Fruit fly (Drosophila melanogaster) whole organism, embryonic: Measurements from ENCODE around the gene CG6791.
A peak's percentile ranks its signal among the peaks of the same experiment; 100 is the strongest.

ENCODE experiments used
- Antp ChIP-seq: fragments of 200-800 bp; sonication (Bioruptor generic); optimal IDR thresholded peaks from 3 replicates; lab custom pipeline; 2016; ENCODE audit warnings: missing biosample characterization, missing genetic modification characterization
- BtbVII ChIP-seq: fragments of 200-800 bp; sonication (Bioruptor generic); optimal IDR thresholded peaks from 3 replicates; lab custom pipeline; 2017; ENCODE audit warnings: missing biosample characterization, mild to moderate bottlenecking, missing genetic modification characterization
- CG10209 ChIP-seq: fragments of 200-800 bp; sonication (Bioruptor generic); optimal IDR thresholded peaks from 3 replicates; lab custom pipeline; 2017; ENCODE audit warnings: missing biosample characterization, mild to moderate bottlenecking, missing genetic modification characterization, missing genetic modification reagents
- CG11398 ChIP-seq: fragments of 200-800 bp; sonication (Bioruptor generic); optimal IDR thresholded peaks from 2 replicates; lab custom pipeline; 2016; ENCODE audit warnings: missing biosample characterization, missing genetic modification characterization
- CG11456 ChIP-seq: fragments of 200-800 bp; sonication (Bioruptor generic); IDR thresholded peaks from 3 replicates; pipeline ENCODE4 v1.3.6; 2022; ENCODE audit warnings: missing biosample characterization, missing genetic modification characterization
- CG11504 ChIP-seq: fragments of 200-800 bp; sonication (Bioruptor generic); optimal IDR thresholded peaks from 3 replicates; lab custom pipeline; 2019; ENCODE audit warnings: missing biosample characterization, mild to moderate bottlenecking, missing genetic modification characterization, moderate library complexity
- CG12236 ChIP-seq: fragments of 200-800 bp; sonication (Bioruptor generic); optimal IDR thresholded peaks from 2 replicates; lab custom pipeline; 2016; ENCODE audit warnings: missing biosample characterization, missing genetic modification characterization
- CG12744 ChIP-seq: fragments of 200-800 bp; sonication (Bioruptor generic); optimal IDR thresholded peaks from 2 replicates; lab custom pipeline; 2016; ENCODE audit warnings: missing biosample characterization, missing genetic modification characterization
- CG14050 ChIP-seq: fragments of 200-800 bp; sonication (Bioruptor generic); IDR thresholded peaks from 3 replicates; pipeline ENCODE4 v1.3.6; 2022; ENCODE audit warnings: missing biosample characterization, missing genetic modification characterization
- CG14667 ChIP-seq: fragments of 200-800 bp; sonication (Bioruptor generic); IDR thresholded peaks from 2 replicates; pipeline ENCODE4 v1.3.6; 2022; ENCODE audit warnings: missing biosample characterization, missing genetic modification characterization
- CG1529 ChIP-seq: fragments of 200-800 bp; sonication (Bioruptor generic); optimal IDR thresholded peaks from 3 replicates; lab custom pipeline; 2018; ENCODE audit warnings: missing biosample characterization, missing genetic modification characterization
- CG1602 ChIP-seq: fragments of 200-800 bp; sonication (Bioruptor generic); optimal IDR thresholded peaks from 3 replicates; lab custom pipeline; 2016; ENCODE audit warnings: missing biosample characterization, missing genetic modification characterization
- CG1792 ChIP-seq: fragments of 200-800 bp; sonication (Bioruptor generic); optimal IDR thresholded peaks from 2 replicates; lab custom pipeline; 2016; ENCODE audit warnings: missing biosample characterization, missing genetic modification characterization
- CG2120 ChIP-seq: fragments of 200-800 bp; sonication (Bioruptor generic); optimal IDR thresholded peaks from 3 replicates; lab custom pipeline; 2016; ENCODE audit warnings: missing biosample characterization, missing genetic modification characterization
- CG2712 ChIP-seq: fragments of 200-800 bp; optimal IDR thresholded peaks from 3 replicates; lab custom pipeline; 2019; ENCODE audit warnings: missing biosample characterization, mild to moderate bottlenecking, missing genetic modification characterization, moderate library complexity
- CG31365 ChIP-seq: fragments of 200-800 bp; sonication (Bioruptor generic); optimal IDR thresholded peaks from 2 replicates; lab custom pipeline; 2018; ENCODE audit warnings: missing biosample characterization, mild to moderate bottlenecking, missing genetic modification characterization
- CG34376 ChIP-seq: fragments of 200-800 bp; sonication (Bioruptor generic); optimal IDR thresholded peaks from 2 replicates; lab custom pipeline; 2018; ENCODE audit warnings: missing biosample characterization, mild to moderate bottlenecking, missing genetic modification characterization
- CG42726 ChIP-seq: fragments of 200-800 bp; sonication (Bioruptor generic); IDR thresholded peaks from 2 replicates; pipeline ENCODE4 v1.3.6; 2022; ENCODE audit warnings: missing biosample characterization, missing genetic modification characterization; ENCODE audit not compliant: partially characterized antibody
- CG4707 ChIP-seq: fragments of 200-800 bp; sonication (Bioruptor generic); optimal IDR thresholded peaks from 2 replicates; lab custom pipeline; 2018; ENCODE audit warnings: missing biosample characterization, mild to moderate bottlenecking, missing genetic modification characterization, moderate library complexity
- CG6689 ChIP-seq: fragments of 200-800 bp; sonication (Bioruptor generic); IDR thresholded peaks from 2 replicates; pipeline ENCODE4 v1.3.6; 2022; ENCODE audit warnings: missing biosample characterization, missing genetic modification characterization
- Camta ChIP-seq: fragments of 200-800 bp; sonication (Bioruptor generic); optimal IDR thresholded peaks from 2 replicates; lab custom pipeline; 2016; ENCODE audit warnings: missing biosample characterization, missing genetic modification characterization
- Dbx ChIP-seq: fragments of 200-800 bp; sonication (Bioruptor generic); IDR thresholded peaks from 3 replicates; pipeline ENCODE4 v1.3.6; 2022; ENCODE audit warnings: missing biosample characterization, missing genetic modification characterization
- Dll ChIP-seq: fragments of 200-800 bp; sonication (Bioruptor generic); IDR thresholded peaks from 4 replicates; pipeline ENCODE4 v1.3.6; 2022; ENCODE audit warnings: missing biosample characterization, missing genetic modification characterization; ENCODE audit not compliant: partially characterized antibody
- HLHmδ ChIP-seq: fragments of 200-800 bp; sonication (Bioruptor generic); optimal IDR thresholded peaks from 2 replicates; lab custom pipeline; 2018; ENCODE audit warnings: missing biosample characterization, mild to moderate bottlenecking, missing genetic modification characterization, moderate library complexity
- MESR4 ChIP-seq: fragments of 200-800 bp; sonication (Bioruptor generic); optimal IDR thresholded peaks from 2 replicates; lab custom pipeline; 2018; ENCODE audit warnings: missing biosample characterization, mild to moderate bottlenecking, missing genetic modification characterization, moderate library complexity
- NC2α ChIP-seq: fragments of 200-800 bp; sonication (Bioruptor generic); optimal IDR thresholded peaks from 2 replicates; lab custom pipeline; 2016; ENCODE audit warnings: missing biosample characterization, missing genetic modification characterization
- Nf-YB ChIP-seq: fragments of 200-800 bp; sonication (Bioruptor generic); optimal IDR thresholded peaks from 3 replicates; lab custom pipeline; 2019; ENCODE audit warnings: missing biosample characterization, mild to moderate bottlenecking, missing genetic modification characterization, moderate library complexity
- Oli ChIP-seq: fragments of 200-800 bp; sonication (Bioruptor generic); optimal IDR thresholded peaks from 2 replicates; lab custom pipeline; 2018; ENCODE audit warnings: missing biosample characterization, mild to moderate bottlenecking, missing genetic modification characterization, moderate library complexity
- Poxn ChIP-seq: fragments of 200-800 bp; sonication (Bioruptor generic); IDR thresholded peaks from 2 replicates; pipeline ENCODE4 v1.3.6; 2022; ENCODE audit warnings: missing biosample characterization, missing genetic modification characterization
- Sry-β ChIP-seq: fragments of 200-800 bp; sonication (Bioruptor generic); optimal IDR thresholded peaks from 2 replicates; lab custom pipeline; 2018; ENCODE audit warnings: missing biosample characterization, mild to moderate bottlenecking, missing genetic modification characterization, moderate library complexity
- Stat92E ChIP-seq, 3 experiments: fragments of >200 bp in 2 of 3; fragments of 200-800 bp in 1 of 3; sonication (Bioruptor generic) in 1 of 3; optimal IDR thresholded peaks; 2 replicates each; lab custom pipeline; 2017 to 2019; ENCODE audit warnings: missing biosample characterization in 3 of 3, missing genetic modification characterization in 3 of 3, mild to moderate bottlenecking in 1 of 3, moderate library complexity in 1 of 3
- TFAM ChIP-seq: fragments of 200-800 bp; sonication (Bioruptor generic); optimal IDR thresholded peaks from 2 replicates; lab custom pipeline; 2017; ENCODE audit warnings: missing biosample characterization, missing genetic modification characterization, inconsistent platforms
- Tbp ChIP-seq: fragments of >200 bp; optimal IDR thresholded peaks from 2 replicates; lab custom pipeline; 2018; ENCODE audit warnings: missing biosample characterization, missing genetic modification characterization
- bab2 ChIP-seq: fragments of 200-800 bp; sonication (Bioruptor generic); optimal IDR thresholded peaks from 2 replicates; lab custom pipeline; 2016; ENCODE audit warnings: missing biosample characterization, missing genetic modification characterization
- bcd ChIP-seq: fragments of 200-800 bp; sonication (Bioruptor generic); optimal IDR thresholded peaks from 2 replicates; lab custom pipeline; 2017; ENCODE audit warnings: missing biosample characterization, mild to moderate bottlenecking, missing genetic modification characterization
- chif ChIP-seq, 2 experiments: fragments of 200-800 bp; sonication (Bioruptor generic); optimal IDR thresholded peaks; 3 replicates each; lab custom pipeline; 2016; ENCODE audit warnings: missing biosample characterization in 2 of 2, missing genetic modification characterization in 2 of 2
- da ChIP-seq: fragments of 200-800 bp; sonication (Bioruptor generic); optimal IDR thresholded peaks from 2 replicates; lab custom pipeline; 2016; ENCODE audit warnings: missing biosample characterization, missing genetic modification characterization
- dan ChIP-seq: fragments of 200-800 bp; sonication (Bioruptor generic); IDR thresholded peaks from 2 replicates; pipeline ENCODE4 v1.3.6; 2022; ENCODE audit warnings: missing biosample characterization, missing genetic modification characterization
- emc ChIP-seq: fragments of 200-800 bp; sonication (Bioruptor generic); optimal IDR thresholded peaks from 2 replicates; lab custom pipeline; 2016; ENCODE audit warnings: missing biosample characterization, missing genetic modification characterization
- fru ChIP-seq: fragments of >200 bp; optimal IDR thresholded peaks from 2 replicates; lab custom pipeline; 2017
- gro ChIP-seq: fragments of 200-800 bp; sonication (Bioruptor generic); optimal IDR thresholded peaks from 2 replicates; lab custom pipeline; 2016; ENCODE audit warnings: missing biosample characterization, missing genetic modification characterization
- ham ChIP-seq: fragments of 200-800 bp; sonication (Bioruptor generic); IDR thresholded peaks from 2 replicates; pipeline ENCODE4 v1.3.6; 2022; ENCODE audit warnings: missing biosample characterization, missing genetic modification characterization
- her ChIP-seq: fragments of 200-800 bp; sonication (Bioruptor generic); optimal IDR thresholded peaks from 2 replicates; lab custom pipeline; 2016; ENCODE audit warnings: missing biosample characterization, missing genetic modification characterization
- hth ChIP-seq: fragments of >200 bp; optimal IDR thresholded peaks from 2 replicates; lab custom pipeline; 2017; ENCODE audit warnings: inconsistent platforms
- knrl ChIP-seq: fragments of 200-800 bp; sonication (Bioruptor generic); IDR thresholded peaks from 3 replicates; pipeline ENCODE4 v1.3.6; 2022; ENCODE audit warnings: missing biosample characterization, missing genetic modification characterization; ENCODE audit not compliant: partially characterized antibody
- lab ChIP-seq: fragments of 200-800 bp; sonication (Bioruptor generic); optimal IDR thresholded peaks from 3 replicates; lab custom pipeline; 2017; ENCODE audit warnings: missing biosample characterization, missing genetic modification characterization, mild to moderate bottlenecking, moderate library complexity, missing genetic modification reagents
- odd ChIP-seq: fragments of 200-800 bp; sonication (Bioruptor generic); optimal IDR thresholded peaks from 2 replicates; lab custom pipeline; 2017; ENCODE audit warnings: missing biosample characterization, mild to moderate bottlenecking, missing genetic modification characterization
- prd ChIP-seq, 3 experiments: fragments of >200 bp in 2 of 3; fragments of 200-800 bp in 1 of 3; sonication (Bioruptor generic) in 1 of 3; optimal IDR thresholded peaks in 2 of 3; IDR thresholded peaks in 1 of 3; 2 replicates in 2 of 3; 3 replicates in 1 of 3; pipeline versions ENCODE4 v1.3.6 to Lab custom; 2017 to 2022; ENCODE audit warnings: missing biosample characterization in 1 of 3, missing genetic modification characterization in 1 of 3
- pzg ChIP-seq: fragments of 200-800 bp; sonication (Bioruptor generic); optimal IDR thresholded peaks from 3 replicates; lab custom pipeline; 2018; ENCODE audit warnings: missing biosample characterization, mild to moderate bottlenecking, missing genetic modification characterization, moderate library complexity
- rib ChIP-seq: fragments of 200-800 bp; sonication (Bioruptor generic); IDR thresholded peaks from 2 replicates; pipeline ENCODE4 v1.3.6; 2022; ENCODE audit warnings: missing biosample characterization, missing genetic modification characterization
- ssp ChIP-seq: fragments of 200-800 bp; sonication (Bioruptor generic); IDR thresholded peaks from 2 replicates; pipeline ENCODE4 v1.3.6; 2022; ENCODE audit warnings: missing biosample characterization, missing genetic modification characterization
- tx ChIP-seq: fragments of 200-800 bp; sonication (Bioruptor generic); optimal IDR thresholded peaks from 2 replicates; lab custom pipeline; 2016; ENCODE audit warnings: missing biosample characterization, missing genetic modification characterization

CG6791 gene

DNA sequence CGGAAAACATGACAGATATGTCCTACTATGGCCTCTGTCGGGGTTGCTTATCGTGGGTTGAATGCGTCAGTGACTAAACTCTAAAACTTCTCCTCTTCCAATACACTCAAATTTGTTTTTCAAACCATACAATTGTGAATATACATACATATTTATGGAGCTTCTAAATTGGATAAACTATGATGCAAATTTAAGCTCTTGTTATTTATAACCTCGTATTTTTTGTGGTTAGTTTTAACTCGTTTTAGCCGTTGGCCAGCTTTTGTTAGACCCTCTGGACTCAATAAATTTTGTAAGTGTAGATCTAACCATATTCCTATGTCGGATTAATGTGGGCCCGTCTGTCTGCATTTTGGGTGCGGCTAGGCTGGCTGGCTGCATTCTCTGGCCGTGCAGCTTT lies 27.4 kb upstream of the CG6791 start (continued):
- no peak for TF ChIP-seq CG1792 (GFP tag; lab: Kevin White, UChicago)
- no peak for TF ChIP-seq odd
- TF ChIP-seq CG1529 (GFP tag; lab: Kevin White, UChicago): peak; percentile 42
- TF ChIP-seq fru: no peak
- TF ChIP-seq Nf-YB (GFP tag; lab: Kevin White, UChicago): no peak
- no peak for TF ChIP-seq CG14667 (GFP tag; lab: Robert Waterston, UW)
- TF ChIP-seq CG11456 (GFP tag; lab: Robert Waterston, UW): no peak
- TF ChIP-seq CG12236 (GFP tag; lab: Kevin White, UChicago): peak; percentile 29
- no peak for TF ChIP-seq CG14050 (GFP tag; lab: Robert Waterston, UW)
- TF ChIP-seq ham (GFP tag; lab: Robert Waterston, UW): no peak
- TF ChIP-seq chif (GFP tag; optimal IDR thresholded peaks at IDR 0.05; lab: Kevin White, UChicago): peak; percentile 3 to 46
- no peak for TF ChIP-seq CG11398 (GFP tag; lab: Kevin White, UChicago)
- peak; percentile 4 for TF ChIP-seq CG1602
- no peak for TF ChIP-seq Sry-β
- peak; percentile 22 for TF ChIP-seq CG10209 (GFP tag; lab: Kevin White, UChicago)
- no peak for TF ChIP-seq bab2 (GFP tag; lab: Kevin White, UChicago)
- no peak for TF ChIP-seq CG34376 (GFP tag; lab: Kevin White, UChicago)
- no peak for TF ChIP-seq CG42726 (GFP tag; lab: Robert Waterston, UW)
- TF ChIP-seq lab (GFP tag; lab: Kevin White, UChicago): no peak
- TF ChIP-seq her (GFP tag; lab: Kevin White, UChicago): no peak
- no peak for TF ChIP-seq da (GFP tag; lab: Kevin White, UChicago)
- peak; percentile 26 for TF ChIP-seq Oli (tag; lab: Kevin White, UChicago)
- peak; percentile 17 for TF ChIP-seq bcd (GFP tag; lab: Kevin White, UChicago)
- no peak for TF ChIP-seq TFAM
- TF ChIP-seq Dbx (GFP tag; lab: Robert Waterston, UW): no peak
- TF ChIP-seq rib: no peak
- TF ChIP-seq emc (GFP tag; lab: Kevin White, UChicago): no peak
- no peak for TF ChIP-seq Tbp
- TF ChIP-seq Poxn (GFP tag; lab: Robert Waterston, UW): no peak
- TF ChIP-seq CG2120: no peak
- TF ChIP-seq gro (GFP tag; lab: Kevin White, UChicago): no peak
- peak; percentile 53 for TF ChIP-seq CG11504 (tag; lab: Kevin White, UChicago)
- TF ChIP-seq NC2α (GFP tag; lab: Kevin White, UChicago): no peak
- no peak for TF ChIP-seq prd (optimal IDR thresholded peaks at IDR 0.05; lab: Kevin White, UChicago)
- TF ChIP-seq prd (GFP tag; IDR thresholded peaks at IDR 0.05; lab: Robert Waterston, UW): peak; percentile 7; the same call in 1 of the 3 replicates
- no peak for TF ChIP-seq dan (GFP tag; lab: Robert Waterston, UW)
- peak; percentile 39; the same call in 1 of the 2 replicates for TF ChIP-seq CG6689 (GFP tag; lab: Robert Waterston, UW)
- no peak for TF ChIP-seq Dll
- no peak for TF ChIP-seq ssp (GFP tag; lab: Robert Waterston, UW)
- TF ChIP-seq Stat92E (GFP tag; optimal IDR thresholded peaks at IDR 0.05; lab: Kevin White, UChicago): no peak
- TF ChIP-seq hth: no peak
- TF ChIP-seq tx (GFP tag; lab: Kevin White, UChicago): no peak
- TF ChIP-seq pzg (GFP tag; lab: Kevin White, UChicago): no peak
- TF ChIP-seq BtbVII (GFP tag; lab: Kevin White, UChicago): no peak
- TF ChIP-seq knrl (GFP tag; lab: Robert Waterston, UW): no peak
- no peak for TF ChIP-seq HLHmδ (GFP tag; lab: Kevin White, UChicago)
- TF ChIP-seq CG4707 (GFP tag; lab: Kevin White, UChicago): no peak
- peak; percentile 6 for TF ChIP-seq Antp (GFP tag; lab: Kevin White, UChicago)
- peak; percentile 5 for TF ChIP-seq Camta (GFP tag; lab: Kevin White, UChicago)
- no peak for TF ChIP-seq MESR4 (GFP tag; lab: Kevin White, UChicago)
- no peak for TF ChIP-seq CG12744 (GFP tag; lab: Kevin White, UChicago)
- TF ChIP-seq CG2712: peak; percentile 82
- TF ChIP-seq CG31365 (tag; lab: Kevin White, UChicago): no peak
